Fruit fly (Drosophila melanogaster) whole organism, embryonic: ENCODE measurements around the gene v.
A peak's percentile ranks its signal among the peaks of the same experiment; 100 is the strongest.

Experiments
- Atf3 ChIP-seq: fragments of 200-800 bp; sonication (Bioruptor generic); optimal IDR thresholded peaks from 3 replicates; lab custom pipeline; 2016; ENCODE audit warnings: missing biosample characterization, missing genetic modification characterization
- Awh ChIP-seq: fragments of 200-800 bp; sonication (Bioruptor generic); IDR thresholded peaks from 2 replicates; pipeline ENCODE4, ENCODE4 v1.3.6; 2022; ENCODE audit warnings: missing biosample characterization, missing genetic modification characterization
- B-H2 ChIP-seq: fragments of 200-800 bp; sonication (Bioruptor generic); optimal IDR thresholded peaks from 2 replicates; lab custom pipeline; 2018; ENCODE audit warnings: missing biosample characterization, mild to moderate bottlenecking, missing genetic modification characterization
- Blimp-1 ChIP-seq: fragments of 200-800 bp; sonication (Bioruptor generic); optimal IDR thresholded peaks from 3 replicates; lab custom pipeline; 2018; ENCODE audit warnings: missing biosample characterization, missing genetic modification characterization, mild to moderate bottlenecking, moderate library complexity, missing genetic modification reagents
- BtbVII ChIP-seq: fragments of 200-800 bp; sonication (Bioruptor generic); optimal IDR thresholded peaks from 3 replicates; lab custom pipeline; 2017; ENCODE audit warnings: missing biosample characterization, mild to moderate bottlenecking, missing genetic modification characterization
- CG1024 ChIP-seq: fragments of 200-800 bp; sonication (Bioruptor generic); IDR thresholded peaks from 2 replicates; pipeline ENCODE4 v1.3.6; 2022; ENCODE audit warnings: missing biosample characterization, missing genetic modification characterization
- CG10462 ChIP-seq: fragments of 200-800 bp; sonication (Bioruptor generic); optimal IDR thresholded peaks from 2 replicates; lab custom pipeline; 2016; ENCODE audit warnings: missing biosample characterization, missing genetic modification characterization
- CG1529 ChIP-seq: fragments of 200-800 bp; sonication (Bioruptor generic); optimal IDR thresholded peaks from 3 replicates; lab custom pipeline; 2018; ENCODE audit warnings: missing biosample characterization, missing genetic modification characterization
- CG15696 ChIP-seq: fragments of 200-800 bp; sonication (Bioruptor generic); optimal IDR thresholded peaks from 2 replicates; lab custom pipeline; 2019; ENCODE audit warnings: missing biosample characterization, mild to moderate bottlenecking, missing genetic modification characterization, moderate library complexity
- CG1602 ChIP-seq: fragments of 200-800 bp; sonication (Bioruptor generic); optimal IDR thresholded peaks from 3 replicates; lab custom pipeline; 2016; ENCODE audit warnings: missing biosample characterization, missing genetic modification characterization
- CG16815 ChIP-seq: fragments of 200-800 bp; sonication (Bioruptor generic); optimal IDR thresholded peaks from 3 replicates; lab custom pipeline; 2017; ENCODE audit warnings: missing biosample characterization, mild to moderate bottlenecking, missing genetic modification characterization
- CG18011 ChIP-seq: fragments of 200-800 bp; sonication (Bioruptor generic); optimal IDR thresholded peaks from 2 replicates; lab custom pipeline; 2017; ENCODE audit warnings: missing biosample characterization, missing genetic modification characterization, mild to moderate bottlenecking, moderate library complexity, missing genotype
- CG18262 ChIP-seq: fragments of 200-800 bp; optimal IDR thresholded peaks from 3 replicates; lab custom pipeline; 2019; ENCODE audit warnings: missing biosample characterization, mild to moderate bottlenecking, missing genetic modification characterization, moderate library complexity
- CG2889 ChIP-seq: fragments of 200-800 bp; sonication (Bioruptor generic); IDR thresholded peaks from 3 replicates; pipeline ENCODE4 v1.3.6; 2022; ENCODE audit warnings: missing biosample characterization, missing genetic modification characterization
- CG30431 ChIP-seq: fragments of 200-800 bp; sonication (Bioruptor generic); optimal IDR thresholded peaks from 2 replicates; lab custom pipeline; 2017; ENCODE audit warnings: missing biosample characterization, missing genetic modification characterization
- CG3163 ChIP-seq: fragments of 200-800 bp; sonication (Bioruptor generic); optimal IDR thresholded peaks from 3 replicates; lab custom pipeline; 2016; ENCODE audit warnings: missing biosample characterization, missing genetic modification characterization
- CG3838 ChIP-seq: fragments of 200-800 bp; sonication (Bioruptor generic); optimal IDR thresholded peaks from 3 replicates; lab custom pipeline; 2016; ENCODE audit warnings: missing biosample characterization, missing genetic modification characterization
- CG4617 ChIP-seq: fragments of 200-800 bp; sonication (Bioruptor generic); optimal IDR thresholded peaks from 3 replicates; lab custom pipeline; 2016; ENCODE audit warnings: missing biosample characterization, missing genetic modification characterization, borderline replicate concordance
- CG6813 ChIP-seq: fragments of 200-800 bp; sonication (Bioruptor generic); optimal IDR thresholded peaks from 2 replicates; lab custom pipeline; 2017; ENCODE audit warnings: missing biosample characterization, missing genetic modification characterization, mild to moderate bottlenecking, moderate library complexity, missing genetic modification reagents
- CG7372 ChIP-seq: fragments of 200-800 bp; sonication (Bioruptor generic); IDR thresholded peaks from 2 replicates; pipeline ENCODE4 v1.3.6; 2022; ENCODE audit warnings: missing biosample characterization, missing genetic modification characterization
- CG8089 ChIP-seq: fragments of 200-800 bp; sonication (Bioruptor generic); optimal IDR thresholded peaks from 3 replicates; lab custom pipeline; 2016; ENCODE audit warnings: missing biosample characterization, missing genetic modification characterization
- CG8290 ChIP-seq, 3 experiments: fragments of 200-800 bp; sonication (Bioruptor generic); optimal IDR thresholded peaks; 2 replicates each; lab custom pipeline; 2016 to 2019; ENCODE audit warnings: missing biosample characterization in 3 of 3, missing genetic modification characterization in 3 of 3, mild to moderate bottlenecking in 2 of 3, moderate library complexity in 1 of 3
- Chrac-16 ChIP-seq: fragments of 200-800 bp; sonication (Bioruptor generic); optimal IDR thresholded peaks from 3 replicates; lab custom pipeline; 2016; ENCODE audit warnings: missing biosample characterization, missing genetic modification characterization
- H15 ChIP-seq: fragments of 200-800 bp; sonication (Bioruptor generic); IDR thresholded peaks from 3 replicates; pipeline ENCODE4 v1.3.6; 2022; ENCODE audit warnings: missing biosample characterization, missing genetic modification characterization
- HHEX ChIP-seq: fragments of 200-800 bp; sonication (Bioruptor generic); optimal IDR thresholded peaks from 3 replicates; lab custom pipeline; 2017; ENCODE audit warnings: missing biosample characterization, mild to moderate bottlenecking, missing genetic modification characterization, missing genetic modification reagents
- Hmr ChIP-seq: fragments of 200-800 bp; sonication (Bioruptor generic); optimal IDR thresholded peaks from 3 replicates; lab custom pipeline; 2017; ENCODE audit warnings: mild to moderate bottlenecking, missing biosample characterization, missing genetic modification reagents, missing genetic modification characterization
- Lhr ChIP-seq: fragments of 200-800 bp; sonication (Bioruptor generic); optimal IDR thresholded peaks from 3 replicates; lab custom pipeline; 2017; ENCODE audit warnings: mild to moderate bottlenecking, missing biosample characterization, missing genetic modification reagents, missing genetic modification characterization
- Med ChIP-seq: fragments of 200-800 bp; sonication (Bioruptor generic); peaks from one replicate; lab custom pipeline; 2016; ENCODE audit warnings: missing biosample characterization, missing genetic modification characterization, mild to moderate bottlenecking, inconsistent platforms, moderate library complexity
- Mes4 ChIP-seq: fragments of 200-800 bp; sonication (Bioruptor generic); optimal IDR thresholded peaks from 2 replicates; lab custom pipeline; 2016; ENCODE audit warnings: missing biosample characterization, missing genetic modification characterization
- NfI ChIP-seq: fragments of 200-800 bp; sonication (Bioruptor generic); optimal IDR thresholded peaks from 3 replicates; lab custom pipeline; 2018; ENCODE audit warnings: missing biosample characterization, mild to moderate bottlenecking, missing genetic modification characterization, moderate library complexity
- Ptx1 ChIP-seq: fragments of 200-800 bp; sonication (Bioruptor generic); IDR thresholded peaks from 2 replicates; pipeline ENCODE4 v1.3.6; 2022; ENCODE audit warnings: missing biosample characterization, missing genetic modification characterization
- Sox100B ChIP-seq: fragments of 200-800 bp; sonication (Bioruptor generic); optimal IDR thresholded peaks from 3 replicates; lab custom pipeline; 2018; ENCODE audit warnings: missing biosample characterization, mild to moderate bottlenecking, missing genetic modification characterization
- Vsx1 ChIP-seq: fragments of 200-800 bp; sonication (Bioruptor generic); optimal IDR thresholded peaks from 2 replicates; lab custom pipeline; 2017; ENCODE audit warnings: missing biosample characterization, mild to moderate bottlenecking, missing genetic modification characterization, missing genetic modification reagents
- bab2 ChIP-seq: fragments of 200-800 bp; sonication (Bioruptor generic); optimal IDR thresholded peaks from 2 replicates; lab custom pipeline; 2016; ENCODE audit warnings: missing biosample characterization, missing genetic modification characterization
- cato ChIP-seq: fragments of 200-800 bp; sonication (Bioruptor generic); optimal IDR thresholded peaks from 2 replicates; lab custom pipeline; 2016; ENCODE audit warnings: missing biosample characterization, missing genetic modification characterization, borderline replicate concordance
- dysf ChIP-seq: fragments of 200-800 bp; sonication (Bioruptor generic); IDR thresholded peaks from 3 replicates; pipeline ENCODE4 v1.3.6; 2022; ENCODE audit warnings: missing biosample characterization, missing genetic modification characterization
- ind ChIP-seq: fragments of 200-800 bp; sonication (Bioruptor generic); optimal IDR thresholded peaks from 3 replicates; lab custom pipeline; 2016; ENCODE audit warnings: missing biosample characterization, missing genetic modification characterization
- insv ChIP-seq, 2 experiments: fragments of 200-800 bp; sonication (Bioruptor generic); optimal IDR thresholded peaks; 3 replicates each; lab custom pipeline; 2016 to 2018; ENCODE audit warnings: missing biosample characterization in 2 of 2, missing genetic modification characterization in 2 of 2
- kni ChIP-seq: fragments of 200-800 bp; sonication (Bioruptor generic); optimal IDR thresholded peaks from 3 replicates; lab custom pipeline; 2017; ENCODE audit warnings: mild to moderate bottlenecking, missing biosample characterization, missing genetic modification reagents, missing genetic modification characterization
- nom ChIP-seq: fragments of 200-800 bp; sonication (Bioruptor generic); optimal IDR thresholded peaks from 2 replicates; lab custom pipeline; 2017; ENCODE audit warnings: missing biosample characterization, missing genetic modification characterization, mild to moderate bottlenecking, moderate library complexity, missing genetic modification reagents
- pros ChIP-seq: fragments of 200-800 bp; sonication (Bioruptor generic); optimal IDR thresholded peaks from 3 replicates; lab custom pipeline; 2019; ENCODE audit warnings: missing biosample characterization, mild to moderate bottlenecking, missing genetic modification characterization, moderate library complexity
- pum ChIP-seq: fragments of 200-800 bp; sonication (Bioruptor generic); optimal IDR thresholded peaks from 2 replicates; lab custom pipeline; 2016; ENCODE audit warnings: missing biosample characterization, missing genetic modification characterization
- sens ChIP-seq: fragments of 200-800 bp; sonication (Bioruptor generic); peaks from one replicate; lab custom pipeline; 2016; ENCODE audit warnings: missing biosample characterization, missing genetic modification characterization
- slbo ChIP-seq: fragments of 200-800 bp; sonication (Bioruptor generic); IDR thresholded peaks from 2 replicates; pipeline ENCODE4 v1.3.6; 2022; ENCODE audit warnings: missing biosample characterization, missing genetic modification characterization
- stc ChIP-seq: fragments of 200-800 bp; sonication (Bioruptor generic); IDR thresholded peaks from 2 replicates; pipeline ENCODE4 v1.3.6; 2022; ENCODE audit warnings: missing biosample characterization, missing genetic modification characterization
- tna ChIP-seq: fragments of 200-800 bp; sonication (Bioruptor generic); IDR thresholded peaks from 2 replicates; pipeline ENCODE4 v1.3.6; 2022; ENCODE audit warnings: missing biosample characterization, missing genetic modification characterization; ENCODE audit not compliant: partially characterized antibody
- wek ChIP-seq: fragments of 200-800 bp; sonication (Bioruptor generic); optimal IDR thresholded peaks from 3 replicates; lab custom pipeline; 2018; ENCODE audit warnings: missing biosample characterization, mild to moderate bottlenecking, missing genetic modification characterization, moderate library complexity
- wor ChIP-seq: fragments of 200-800 bp; sonication (Bioruptor generic); IDR thresholded peaks from 2 replicates; pipeline ENCODE4 v1.3.6; 2022; ENCODE audit warnings: missing biosample characterization, missing genetic modification characterization

Gene v

DNA sequence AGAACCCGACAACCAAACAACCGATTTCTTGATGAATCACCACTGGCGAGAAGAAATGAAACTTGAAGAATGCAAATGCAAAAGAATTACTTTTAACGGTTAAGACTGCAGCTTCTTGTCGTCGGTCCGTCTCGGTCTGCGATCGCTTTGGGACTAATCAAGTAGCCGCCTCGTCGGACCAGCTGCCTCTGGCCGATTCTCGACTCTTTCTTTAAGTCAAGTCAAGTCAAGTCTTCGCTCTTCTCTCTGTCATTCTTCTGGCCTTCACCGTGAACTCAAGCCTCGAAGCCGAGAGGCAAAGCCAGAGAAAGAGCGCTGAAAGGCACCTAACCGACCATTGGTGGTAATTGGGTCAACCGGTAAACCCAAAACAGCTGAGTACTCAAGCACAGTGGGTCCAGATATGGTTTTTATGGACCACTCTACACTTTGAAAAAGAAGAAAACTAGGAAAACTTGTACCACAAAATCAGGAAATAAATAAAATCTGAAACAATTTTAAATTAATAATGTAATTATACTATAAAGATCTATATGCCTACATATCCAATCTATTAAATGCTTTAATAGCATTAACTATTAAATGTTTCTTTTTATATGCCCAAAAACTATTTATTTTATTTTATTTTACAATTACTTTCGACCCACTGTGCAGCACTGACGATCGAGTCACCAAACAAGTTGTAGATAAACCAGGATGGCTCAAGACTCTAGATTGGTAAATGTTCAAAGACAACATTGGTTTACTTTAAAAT is 43.4 kb downstream of the v start, which contains the start of gene C901 (continued):
- no peak for TF ChIP-seq Mes4
- TF ChIP-seq pum (GFP tag; lab: Kevin White, UChicago): no peak
- peak; percentile 15 for TF ChIP-seq BtbVII (GFP tag; lab: Kevin White, UChicago)
- no peak for TF ChIP-seq nom (GFP tag; lab: Kevin White, UChicago)
- TF ChIP-seq tna (GFP tag; lab: Robert Waterston, UW): no peak
- TF ChIP-seq slbo (GFP tag; lab: Robert Waterston, UW): peak; percentile 38; the same call in 1 of the 2 replicates
- TF ChIP-seq CG3163 (GFP tag; lab: Kevin White, UChicago): no peak
- TF ChIP-seq Med (GFP tag; lab: Kevin White, UChicago): peak; percentile 11
- TF ChIP-seq cato (GFP tag; lab: Kevin White, UChicago): peak; percentile 2
- peak; percentile 53 for TF ChIP-seq CG1602 (GFP tag; lab: Kevin White, UChicago)
- no peak for TF ChIP-seq CG3838 (GFP tag; lab: Kevin White, UChicago)
- no peak for TF ChIP-seq B-H2 (GFP tag; lab: Kevin White, UChicago)
- peak; percentile 18 for TF ChIP-seq Chrac-16 (GFP tag; lab: Kevin White, UChicago)
- TF ChIP-seq Blimp-1: peak; percentile 83
- TF ChIP-seq CG30431: peak; percentile 4
- peak; percentile 38 for TF ChIP-seq CG6813 (GFP tag; lab: Kevin White, UChicago)
- no peak for TF ChIP-seq Vsx1 (GFP tag; lab: Kevin White, UChicago)
- TF ChIP-seq CG18011 (GFP tag; lab: Kevin White, UChicago): no peak
- peak; percentile 48 for TF ChIP-seq CG1529 (GFP tag; lab: Kevin White, UChicago)
- peak; percentile 45 for TF ChIP-seq Hmr
- TF ChIP-seq CG7372 (GFP tag; lab: Robert Waterston, UW): 0 out of 2 replicates have a peak, but pooled peaks have one; percentile 39
- peak; percentile 86 for TF ChIP-seq CG18262 (tag; lab: Kevin White, UChicago)
- no peak for TF ChIP-seq wek (GFP tag; lab: Kevin White, UChicago)
- no peak for TF ChIP-seq Atf3
- peak; percentile 80 for TF ChIP-seq sens (GFP tag; lab: Kevin White, UChicago)
- peak; percentile 74 for TF ChIP-seq dysf (GFP tag; lab: Robert Waterston, UW)
- TF ChIP-seq stc (GFP tag; lab: Robert Waterston, UW): peak; percentile 63
- TF ChIP-seq Ptx1 (GFP tag; lab: Robert Waterston, UW): peak; percentile 66
- peak; percentile 27 for TF ChIP-seq CG15696
- TF ChIP-seq CG8290 (GFP tag; optimal IDR thresholded peaks at IDR 0.05; lab: Kevin White, UChicago): no peak
- TF ChIP-seq CG8290 (tag; optimal IDR thresholded peaks at IDR 0.05; lab: Kevin White, UChicago): no peak
- 0 out of 3 replicates have a peak, but pooled peaks have one; percentile 15 for TF ChIP-seq H15 (GFP tag; lab: Robert Waterston, UW)
- peak; percentile 41 for TF ChIP-seq kni (GFP tag; lab: Kevin White, UChicago)
- TF ChIP-seq bab2: no peak
- no peak for TF ChIP-seq CG4617 (GFP tag; lab: Kevin White, UChicago)
- TF ChIP-seq CG2889 (GFP tag; lab: Robert Waterston, UW): no peak
- TF ChIP-seq insv (GFP tag; optimal IDR thresholded peaks at IDR 0.05; lab: Kevin White, UChicago): no peak
- peak; percentile 51; the same call in 1 of the 2 replicates for TF ChIP-seq wor (GFP tag; lab: Robert Waterston, UW)
- peak; percentile 5 for TF ChIP-seq CG16815
- peak; percentile 84 for TF ChIP-seq Sox100B (GFP tag; lab: Kevin White, UChicago)
- peak; percentile 26 for TF ChIP-seq Lhr
- peak; percentile 23 for TF ChIP-seq HHEX (GFP tag; lab: Kevin White, UChicago)
- TF ChIP-seq CG8089: no peak
- peak; percentile 92 for TF ChIP-seq pros
- no peak; the same call in 1 of the 2 replicates for TF ChIP-seq CG1024
- TF ChIP-seq CG10462 (GFP tag; lab: Kevin White, UChicago): peak; percentile 16
- TF ChIP-seq ind (GFP tag; lab: Kevin White, UChicago): peak; percentile 57
- TF ChIP-seq NfI (GFP tag; lab: Kevin White, UChicago): peak; percentile 35
- TF ChIP-seq Awh: no peak
